Fruit fly (Drosophila melanogaster): Measurements from ENCODE around the gene pn.

DNA sequence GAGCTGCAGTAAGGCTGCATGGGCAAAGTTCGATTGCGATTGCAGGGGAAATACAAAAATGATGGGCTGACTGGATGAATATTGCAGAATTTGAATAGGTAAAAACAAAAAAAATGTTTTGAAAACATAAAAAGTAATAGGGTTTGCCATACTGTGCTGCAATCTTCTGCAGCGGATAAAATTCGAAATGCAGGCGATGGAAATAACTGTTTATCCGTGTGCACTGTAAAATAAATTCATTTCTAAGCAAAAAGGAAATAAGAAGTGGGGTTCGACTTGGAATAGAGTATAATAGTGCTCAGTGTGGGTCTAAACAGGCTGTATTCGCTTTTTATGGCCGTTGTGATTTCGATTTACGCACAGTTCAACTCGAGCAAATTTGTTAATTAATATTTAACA, 12.8 kb downstream of the pn start, which contains the start of gene CG14053:
- TF ChIP-seq ovo (GFP tag; optimal IDR thresholded peaks at IDR 0.05) (no peak), kay (GFP tag; ENCODE audit: borderline replicate concordance) (no peak), CG7101 (tag; optimal IDR thresholded peaks at IDR 0.05) (no peak), bab1 (GFP tag; optimal IDR thresholded peaks at IDR 0.05) (no peak), CG1620 (GFP tag; optimal IDR thresholded peaks at IDR 0.05) (no peak), pad (GFP tag; optimal IDR thresholded peaks at IDR 0.05) (no peak), tj (GFP tag; optimal IDR thresholded peaks at IDR 0.05) (no peak), Crg-1 (GFP tag; optimal IDR thresholded peaks at IDR 0.05) (no peak), CG12768 (GFP tag; optimal IDR thresholded peaks at IDR 0.05) (no peak), CG14711 (tag; optimal IDR thresholded peaks at IDR 0.05) (no peak), Mnt (GFP tag; optimal IDR thresholded peaks at IDR 0.05) (no peak)
